Fruit fly (Drosophila melanogaster) whole organism, wandering third instar larva: ENCODE measurements around the gene cmet.

ENCODE experiments used
- Abd-B ChIP-seq: fragments of >200 bp; optimal IDR thresholded peaks from 2 replicates; lab custom pipeline; 2017; ENCODE audit warnings: missing biosample characterization, missing genetic modification characterization
- CG32264 ChIP-seq: fragments of 200-800 bp; sonication (Bioruptor generic); optimal IDR thresholded peaks from 2 replicates; lab custom pipeline; 2016; ENCODE audit warnings: missing biosample characterization, missing genetic modification characterization
- CG9705 ChIP-seq: fragments of 200-800 bp; sonication (Bioruptor generic); optimal IDR thresholded peaks from 2 replicates; lab custom pipeline; 2018; ENCODE audit warnings: missing biosample characterization, mild to moderate bottlenecking, missing genetic modification characterization
- CrebA ChIP-seq: fragments of 200-800 bp; sonication (Bioruptor generic); optimal IDR thresholded peaks from 2 replicates; lab custom pipeline; 2016; ENCODE audit warnings: missing biosample characterization, mild to moderate bottlenecking, missing genetic modification characterization, borderline replicate concordance
- Dfd ChIP-seq: fragments of >200 bp; optimal IDR thresholded peaks from 2 replicates; lab custom pipeline; 2017; ENCODE audit warnings: missing biosample characterization, missing genetic modification characterization
- Dif ChIP-seq: fragments of 200-275, 200-300 bp; sonication (Bioruptor generic); optimal IDR thresholded peaks from 2 replicates; lab custom pipeline; 2018; ENCODE audit warnings: missing biosample characterization, missing genetic modification characterization; ENCODE audit not compliant: partially characterized antibody
- GATAd ChIP-seq: sonication (Bioruptor generic); optimal IDR thresholded peaks from 2 replicates; lab custom pipeline; 2016; ENCODE audit warnings: missing biosample characterization, missing genetic modification characterization
- HLH106 ChIP-seq: fragments of 200-800 bp; optimal IDR thresholded peaks from 3 replicates; lab custom pipeline; 2019; ENCODE audit warnings: missing biosample characterization, mild to moderate bottlenecking, missing genetic modification characterization, moderate library complexity
- Hnf4 ChIP-seq: fragments of 200-800 bp; sonication (Bioruptor generic); optimal IDR thresholded peaks from 2 replicates; lab custom pipeline; 2016; ENCODE audit warnings: missing biosample characterization, mild to moderate bottlenecking, missing genetic modification characterization
- Hr78 ChIP-seq: fragments of >200 bp; optimal IDR thresholded peaks from 2 replicates; lab custom pipeline; 2017; ENCODE audit warnings: missing biosample characterization, missing genetic modification characterization
- Hr83 ChIP-seq: fragments of 200-300 bp; sonication (Bioruptor generic); optimal IDR thresholded peaks from 2 replicates; lab custom pipeline; 2016; ENCODE audit warnings: missing biosample characterization, mild to moderate bottlenecking, missing genetic modification characterization, moderate library complexity; ENCODE audit not compliant: poor library complexity, severe bottlenecking
- Jra ChIP-seq: sonication (Bioruptor generic); optimal IDR thresholded peaks from 2 replicates; lab custom pipeline; 2016; ENCODE audit warnings: missing biosample characterization, missing genetic modification characterization
- Mio ChIP-seq: sonication (Bioruptor generic); optimal IDR thresholded peaks from 2 replicates; lab custom pipeline; 2016; ENCODE audit warnings: missing biosample characterization, missing genetic modification characterization
- Myc ChIP-seq: fragments of >200 bp; optimal IDR thresholded peaks from 2 replicates; lab custom pipeline; 2017
- N ChIP-seq: fragments of >200 bp; optimal IDR thresholded peaks from 2 replicates; lab custom pipeline; 2018; ENCODE audit warnings: missing biosample characterization, missing external identifiers, missing genetic modification characterization
- OdsH ChIP-seq: fragments of 200-800 bp; sonication (Bioruptor generic); optimal IDR thresholded peaks from 2 replicates; lab custom pipeline; 2016; ENCODE audit warnings: missing biosample characterization, mild to moderate bottlenecking, missing genetic modification characterization
- Rel ChIP-seq, 2 experiments: fragments of 200-800 bp; sonication (Bioruptor generic) in 1 of 2; optimal IDR thresholded peaks; 2 replicates in 1 of 2; 3 replicates in 1 of 2; lab custom pipeline; 2016 to 2019; ENCODE audit warnings: mild to moderate bottlenecking in 2 of 2, missing biosample characterization in 2 of 2, missing genetic modification characterization in 2 of 2, moderate library complexity in 1 of 2
- Sp1 ChIP-seq: fragments of 200-800 bp; sonication (Bioruptor generic); optimal IDR thresholded peaks from 3 replicates; lab custom pipeline; 2019; ENCODE audit warnings: missing biosample characterization, mild to moderate bottlenecking, missing genetic modification characterization, moderate library complexity
- Vsx2 ChIP-seq: fragments of 200-300, 225-300 bp; sonication (Bioruptor generic); optimal IDR thresholded peaks from 2 replicates; lab custom pipeline; 2018; ENCODE audit warnings: missing biosample characterization, missing genetic modification characterization; ENCODE audit not compliant: partially characterized antibody
- br ChIP-seq: fragments of 200-800 bp; sonication (Bioruptor generic); optimal IDR thresholded peaks from 2 replicates; lab custom pipeline; 2016; ENCODE audit warnings: missing biosample characterization, missing genetic modification characterization
- brk ChIP-seq: fragments of 200-800 bp; sonication (Bioruptor generic); optimal IDR thresholded peaks from 2 replicates; lab custom pipeline; 2016; ENCODE audit warnings: missing biosample characterization, mild to moderate bottlenecking, missing genetic modification characterization
- dl ChIP-seq, 2 experiments: fragments of 175-275, 200-275 bp in 1 of 2; fragments of 200-275 bp in 1 of 2; sonication (Bioruptor generic); optimal IDR thresholded peaks; lab custom pipeline; 2018; ENCODE audit warnings: mild to moderate bottlenecking in 2 of 2, missing biosample characterization in 2 of 2, missing genetic modification characterization in 2 of 2, moderate library complexity in 2 of 2; ENCODE audit not compliant: partially characterized antibody in 2 of 2, insufficient read depth in 1 of 2
- dmrt93B ChIP-seq: fragments of 200-800 bp; sonication (Bioruptor generic); optimal IDR thresholded peaks from 2 replicates; lab custom pipeline; 2018; ENCODE audit warnings: missing biosample characterization, mild to moderate bottlenecking, missing genetic modification characterization
- dsf ChIP-seq: sonication (Bioruptor generic); optimal IDR thresholded peaks from 2 replicates; lab custom pipeline; 2016; ENCODE audit warnings: missing biosample characterization, missing genetic modification characterization, borderline replicate concordance
- ey ChIP-seq: fragments of 200-800 bp; sonication (Bioruptor generic); optimal IDR thresholded peaks from 2 replicates; lab custom pipeline; 2016; ENCODE audit warnings: missing biosample characterization, missing genetic modification characterization
- foxo ChIP-seq, 2 experiments: fragments of 200-800 bp; sonication (Bioruptor generic); optimal IDR thresholded peaks; 2 replicates in 1 of 2; 3 replicates in 1 of 2; lab custom pipeline; 2016 to 2017; ENCODE audit warnings: missing biosample characterization in 2 of 2, missing genetic modification characterization in 2 of 2
- fru ChIP-seq: fragments of 200-800 bp; sonication (Bioruptor generic); optimal IDR thresholded peaks from 3 replicates; lab custom pipeline; 2016; ENCODE audit warnings: missing biosample characterization, mild to moderate bottlenecking, missing genetic modification characterization
- h ChIP-seq: fragments of 200-800 bp; sonication (Bioruptor generic); optimal IDR thresholded peaks from 3 replicates; lab custom pipeline; 2016; ENCODE audit warnings: missing biosample characterization, mild to moderate bottlenecking, missing genetic modification characterization
- jim ChIP-seq: fragments of 175-275, 200-325 bp; sonication (Bioruptor generic); optimal IDR thresholded peaks from 2 replicates; lab custom pipeline; 2016; ENCODE audit warnings: missing biosample characterization, mild to moderate bottlenecking, missing genetic modification characterization
- lola ChIP-seq: fragments of >200 bp; optimal IDR thresholded peaks from 2 replicates; lab custom pipeline; 2017; ENCODE audit warnings: missing biosample characterization, missing genetic modification characterization
- pan ChIP-seq: fragments of >200 bp; optimal IDR thresholded peaks from 2 replicates; lab custom pipeline; 2017
- psq ChIP-seq: fragments of 200-800 bp; sonication (Bioruptor generic); optimal IDR thresholded peaks from 3 replicates; lab custom pipeline; 2017; ENCODE audit warnings: missing biosample characterization, mild to moderate bottlenecking, missing genetic modification characterization, moderate library complexity
- rgr ChIP-seq: fragments of 200-800 bp; sonication (Bioruptor generic); optimal IDR thresholded peaks from 3 replicates; lab custom pipeline; 2016; ENCODE audit warnings: missing biosample characterization, mild to moderate bottlenecking, missing genetic modification characterization
- sage ChIP-seq: fragments of 200-800 bp; sonication (Bioruptor generic); optimal IDR thresholded peaks from 2 replicates; lab custom pipeline; 2016; ENCODE audit warnings: missing biosample characterization, mild to moderate bottlenecking, missing genetic modification characterization
- sv ChIP-seq: fragments of 200-800 bp; sonication (Bioruptor generic); optimal IDR thresholded peaks from 3 replicates; lab custom pipeline; 2016; ENCODE audit warnings: missing biosample characterization, missing genetic modification characterization
- tai ChIP-seq: sonication (Bioruptor generic); optimal IDR thresholded peaks from 2 replicates; lab custom pipeline; 2016; ENCODE audit warnings: missing biosample characterization, missing genetic modification characterization
- usp ChIP-seq: fragments of >200 bp; optimal IDR thresholded peaks from 2 replicates; lab custom pipeline; 2017; ENCODE audit warnings: missing biosample characterization, missing genetic modification characterization
- woc ChIP-seq: sonication (Bioruptor generic); optimal IDR thresholded peaks from 2 replicates; lab custom pipeline; 2016; ENCODE audit warnings: missing biosample characterization, mild to moderate bottlenecking, missing genetic modification characterization

Gene cmet

DNA sequence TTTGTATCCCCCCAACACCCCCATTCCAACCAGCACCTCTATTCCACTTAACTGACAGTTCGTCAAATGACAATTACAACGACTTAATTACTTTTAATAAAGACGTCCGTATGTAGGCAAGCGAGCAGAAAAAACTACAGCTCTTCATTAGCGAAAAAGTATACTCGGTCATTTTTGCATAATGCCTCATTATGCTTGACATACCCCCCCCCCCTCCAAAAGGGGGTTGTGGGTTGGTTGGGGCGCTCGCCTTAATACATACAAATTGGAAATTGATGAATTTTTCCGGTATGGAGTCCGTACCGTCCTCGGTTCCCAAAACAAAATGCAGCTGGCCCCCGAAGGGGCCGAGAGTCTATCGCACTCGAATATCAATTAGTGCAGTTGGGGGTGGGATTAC lies 41.5 kb downstream of the cmet start:
- peak; percentile 51 for TF ChIP-seq Dfd
- TF ChIP-seq psq = no peak
- no peak for TF ChIP-seq Jra (GFP tag; lab: Kevin White, UChicago)

DNA sequence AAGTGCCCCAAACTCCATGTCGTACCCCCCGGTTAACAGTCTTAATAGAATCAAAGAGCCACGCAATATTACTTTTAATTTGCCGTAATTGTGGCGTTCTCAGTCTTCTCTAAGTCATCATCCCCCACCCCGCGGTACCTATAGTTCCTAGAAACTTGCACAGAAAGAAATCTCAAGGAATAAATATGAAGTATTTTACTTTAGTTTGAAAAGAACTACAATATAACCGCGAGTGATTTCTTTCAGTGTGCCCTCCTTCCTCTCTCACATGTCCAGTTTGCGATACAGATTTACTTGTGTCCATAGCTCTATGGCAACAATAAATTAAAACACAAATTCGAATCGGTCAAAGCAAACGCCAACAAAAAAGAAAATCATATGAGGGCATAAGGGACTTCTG lies 42.8 kb downstream of the cmet start:
- no peak for TF ChIP-seq CrebA (GFP tag; lab: Kevin White, UChicago)
- no peak for TF ChIP-seq Hnf4
- TF ChIP-seq brk (GFP tag; lab: Kevin White, UChicago) = no peak
- TF ChIP-seq dmrt93B = no peak
- no peak for TF ChIP-seq pan (lab: Kevin White, UChicago)
- TF ChIP-seq Vsx2 (GFP tag; lab: Kevin White, UChicago) = no peak
- TF ChIP-seq Abd-B (GFP tag; lab: Kevin White, UChicago) = no peak

DNA sequence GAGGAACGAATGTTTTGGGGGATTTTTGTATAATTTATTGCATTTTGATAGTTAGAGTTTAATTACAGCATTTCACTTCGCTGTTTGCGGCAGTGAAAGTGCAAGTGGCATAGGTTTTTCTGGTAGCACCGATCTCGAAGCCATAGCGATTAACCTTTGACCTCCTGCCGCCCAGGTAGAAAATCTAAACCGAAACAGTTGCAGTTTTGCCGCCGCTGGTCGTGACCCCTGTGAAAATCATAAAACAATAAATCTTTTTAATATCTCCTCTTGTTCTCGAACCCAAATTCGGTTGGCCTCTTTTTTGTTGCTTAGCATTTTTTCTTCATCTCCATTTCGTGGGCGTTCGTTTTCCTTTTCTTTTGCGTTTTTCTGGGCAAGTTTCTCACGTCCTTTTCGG lies 44.4 kb downstream of the cmet start:
- TF ChIP-seq usp (GFP tag; lab: Kevin White, UChicago) (no peak), fru (no peak), Sp1 (GFP tag; lab: Kevin White, UChicago) (no peak), brk (GFP tag; lab: Kevin White, UChicago) (no peak), Hr83 (GFP tag; lab: Kevin White, UChicago) (no peak), Mio (GFP tag; lab: Kevin White, UChicago) (no peak), HLH106 (tag; lab: Kevin White, UChicago) (no peak), Dfd (no peak), CG9705 (no peak), h (GFP tag; lab: Kevin White, UChicago) (no peak)

DNA sequence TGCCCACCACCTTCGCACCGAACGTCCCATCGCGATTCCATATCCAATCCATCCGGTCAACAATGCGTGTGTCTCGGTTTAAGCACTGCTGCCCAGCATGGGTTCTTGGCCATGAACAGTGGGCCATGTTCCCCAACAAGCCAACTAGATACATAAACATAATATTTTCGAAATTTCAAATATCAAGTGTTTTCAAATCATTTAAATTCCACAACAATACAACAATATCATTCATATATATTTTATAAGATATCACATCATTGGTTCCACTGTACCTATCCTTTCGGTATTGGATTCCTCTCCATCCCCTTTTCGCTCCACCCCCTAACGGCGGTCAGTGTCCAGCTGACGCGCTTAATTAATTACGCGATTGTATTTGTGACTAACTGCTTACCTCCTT lies 46.7 kb downstream of the cmet start:
- peak; percentile 70 for TF ChIP-seq HLH106 (tag; lab: Kevin White, UChicago)
- peak; percentile 51 for TF ChIP-seq sage (GFP tag; lab: Kevin White, UChicago)
- no peak for TF ChIP-seq sv (GFP tag; lab: Kevin White, UChicago)
- no peak for TF ChIP-seq Mio (GFP tag; lab: Kevin White, UChicago)
- peak; percentile 65 for TF ChIP-seq Hnf4
- TF ChIP-seq tai (GFP tag; lab: Kevin White, UChicago) = peak; percentile 39
- peak; percentile 69 for TF ChIP-seq h (GFP tag; lab: Kevin White, UChicago)
- TF ChIP-seq N = no peak
- no peak for TF ChIP-seq GATAd (GFP tag; lab: Kevin White, UChicago)
- TF ChIP-seq lola (GFP tag; lab: Kevin White, UChicago) = no peak
- TF ChIP-seq woc (GFP tag; lab: Kevin White, UChicago) = peak; percentile 17
- TF ChIP-seq pan (lab: Kevin White, UChicago) = no peak
- TF ChIP-seq dsf = no peak
- no peak for TF ChIP-seq Hr83 (GFP tag; lab: Kevin White, UChicago)
- TF ChIP-seq CrebA (GFP tag; lab: Kevin White, UChicago) = no peak
- TF ChIP-seq foxo (GFP tag; optimal IDR thresholded peaks at IDR 0.05; lab: Kevin White, UChicago) = peak in 1 of 2 experiments; percentile 79
- TF ChIP-seq Dif = no peak
- TF ChIP-seq Hr78 (GFP tag; lab: Kevin White, UChicago) = no peak
- no peak for TF ChIP-seq usp (GFP tag; lab: Kevin White, UChicago)
- peak; percentile 4 for TF ChIP-seq Jra (GFP tag; lab: Kevin White, UChicago)
- TF ChIP-seq ey (GFP tag; lab: Kevin White, UChicago) = peak; percentile 77
- no peak for TF ChIP-seq Abd-B (GFP tag; lab: Kevin White, UChicago)
- TF ChIP-seq rgr (GFP tag; lab: Kevin White, UChicago) = peak; percentile 77
- no peak for TF ChIP-seq dl (GFP tag; optimal IDR thresholded peaks at IDR 0.05; lab: Kevin White, UChicago; ENCODE audit: insufficient read depth in 1 of 2, partially characterized antibody in 2 of 2)
- peak; percentile 11 for TF ChIP-seq Rel (GFP tag; optimal IDR thresholded peaks at IDR 0.05; lab: Kevin White, UChicago)
- no peak for TF ChIP-seq Rel (tag; optimal IDR thresholded peaks at IDR 0.05; lab: Kevin White, UChicago)
- peak; percentile 9 for TF ChIP-seq CG9705
- TF ChIP-seq OdsH (GFP tag; lab: Kevin White, UChicago) = peak; percentile 71
- peak; percentile 22 for TF ChIP-seq brk (GFP tag; lab: Kevin White, UChicago)
- peak; percentile 63 for TF ChIP-seq br (GFP tag; lab: Kevin White, UChicago)
- TF ChIP-seq dmrt93B = peak; percentile 33
- peak; percentile 74 for TF ChIP-seq Sp1 (GFP tag; lab: Kevin White, UChicago)
- no peak for TF ChIP-seq Dfd
- peak; percentile 78 for TF ChIP-seq fru
- TF ChIP-seq CG32264 (GFP tag; lab: Kevin White, UChicago) = peak; percentile 4
- TF ChIP-seq jim (GFP tag; lab: Kevin White, UChicago) = no peak
- peak; percentile 81 for TF ChIP-seq psq
- no peak for TF ChIP-seq Myc (lab: Kevin White, UChicago)
- TF ChIP-seq Vsx2 (GFP tag; lab: Kevin White, UChicago) = no peak
